Worm (Caenorhabditis elegans): Measurements from ENCODE around the gene ham-3.

- TF ChIP-seq lin-13 (GFP tag; optimal IDR thresholded peaks at IDR 0.05) (no peak), nhr-6 (tag; optimal IDR thresholded peaks at IDR 0.05) (no peak), nhr-129 (tag; optimal IDR thresholded peaks at IDR 0.05) (no peak), ama-1 (optimal IDR thresholded peaks at IDR 0.05) (no peak), nhr-77 (tag; optimal IDR thresholded peaks at IDR 0.05) (no peak), nhr-237 (tag; optimal IDR thresholded peaks at IDR 0.05) (no peak)
Observed at ce11 chrIII:10152495-10152894, 31.9 kb downstream of the ham-3 start, which contains the start of gene nac-3.

Measured in whole organism, L2 larva.